Fruit fly (Drosophila melanogaster) whole organism, embryonic: ENCODE measurements around the gene mask.

Source experiments
- B-H1 ChIP-seq: fragments of 200-800 bp; sonication (Bioruptor generic); IDR thresholded peaks from 3 replicates; pipeline ENCODE4 v1.3.6; 2022; ENCODE audit warnings: missing biosample characterization, missing genetic modification characterization
- CG10462 ChIP-seq: fragments of 200-800 bp; sonication (Bioruptor generic); optimal IDR thresholded peaks from 2 replicates; lab custom pipeline; 2016; ENCODE audit warnings: missing biosample characterization, missing genetic modification characterization
- CG11093 ChIP-seq: fragments of 200-800 bp; sonication (Bioruptor generic); IDR thresholded peaks from 3 replicates; pipeline ENCODE4 v1.3.6; 2022; ENCODE audit warnings: missing biosample characterization, missing genetic modification characterization
- CG11247 ChIP-seq: fragments of 200-800 bp; sonication (Bioruptor generic); IDR thresholded peaks from 2 replicates; pipeline ENCODE4 v1.3.6; 2022; ENCODE audit warnings: missing biosample characterization, missing genetic modification characterization
- CG11456 ChIP-seq: fragments of 200-800 bp; sonication (Bioruptor generic); IDR thresholded peaks from 3 replicates; pipeline ENCODE4 v1.3.6; 2022; ENCODE audit warnings: missing biosample characterization, missing genetic modification characterization
- CG1233 ChIP-seq: fragments of 200-800 bp; sonication (Bioruptor generic); optimal IDR thresholded peaks from 4 replicates; lab custom pipeline; 2018; ENCODE audit warnings: missing biosample characterization, mild to moderate bottlenecking, missing genetic modification characterization
- CG12744 ChIP-seq: fragments of 200-800 bp; sonication (Bioruptor generic); optimal IDR thresholded peaks from 2 replicates; lab custom pipeline; 2016; ENCODE audit warnings: missing biosample characterization, missing genetic modification characterization
- CG14014 ChIP-seq: fragments of 200-800 bp; sonication (Bioruptor generic); IDR thresholded peaks from 2 replicates; pipeline ENCODE4 v1.3.6; 2022; ENCODE audit warnings: missing biosample characterization, missing genetic modification characterization
- CG14050 ChIP-seq: fragments of 200-800 bp; sonication (Bioruptor generic); IDR thresholded peaks from 3 replicates; pipeline ENCODE4 v1.3.6; 2022; ENCODE audit warnings: missing biosample characterization, missing genetic modification characterization
- CG15696 ChIP-seq: fragments of 200-800 bp; sonication (Bioruptor generic); optimal IDR thresholded peaks from 2 replicates; lab custom pipeline; 2019; ENCODE audit warnings: missing biosample characterization, mild to moderate bottlenecking, missing genetic modification characterization, moderate library complexity
- CG17612 ChIP-seq: fragments of 200-800 bp; sonication (Bioruptor generic); IDR thresholded peaks from 2 replicates; pipeline ENCODE4 v1.3.6; 2022; ENCODE audit warnings: missing biosample characterization, missing genetic modification characterization
- CG2120 ChIP-seq: fragments of 200-800 bp; sonication (Bioruptor generic); optimal IDR thresholded peaks from 3 replicates; lab custom pipeline; 2016; ENCODE audit warnings: missing biosample characterization, missing genetic modification characterization
- CG2129 ChIP-seq: fragments of 200-800 bp; sonication (Bioruptor generic); IDR thresholded peaks from 2 replicates; pipeline ENCODE4 v1.3.6; 2022; ENCODE audit warnings: missing biosample characterization, missing genetic modification characterization; ENCODE audit not compliant: partially characterized antibody
- CG2678 ChIP-seq: fragments of 200-800 bp; sonication (Bioruptor generic); optimal IDR thresholded peaks from 3 replicates; lab custom pipeline; 2019; ENCODE audit warnings: missing biosample characterization, mild to moderate bottlenecking, missing genetic modification characterization, moderate library complexity
- CG2712 ChIP-seq: fragments of 200-800 bp; optimal IDR thresholded peaks from 3 replicates; lab custom pipeline; 2019; ENCODE audit warnings: missing biosample characterization, mild to moderate bottlenecking, missing genetic modification characterization, moderate library complexity
- CG32772 ChIP-seq: fragments of 200-800 bp; sonication (Bioruptor generic); IDR thresholded peaks from 2 replicates; pipeline ENCODE4 v1.3.6; 2022; ENCODE audit warnings: missing biosample characterization, missing genetic modification characterization
- CG43689 ChIP-seq: fragments of 200-800 bp; sonication (Bioruptor generic); IDR thresholded peaks from 2 replicates; pipeline ENCODE4 v1.3.6; 2022; ENCODE audit warnings: missing biosample characterization, missing genetic modification characterization
- CG9932 ChIP-seq: fragments of 200-800 bp; sonication (Bioruptor generic); IDR thresholded peaks from 2 replicates; pipeline ENCODE4 v1.3.6; 2022; ENCODE audit warnings: missing biosample characterization, missing genetic modification characterization
- CTCF ChIP-seq: fragments of 200-800 bp; sonication (Bioruptor generic); optimal IDR thresholded peaks from 2 replicates; lab custom pipeline; 2017; ENCODE audit warnings: missing biosample characterization, mild to moderate bottlenecking, missing genetic modification characterization, moderate library complexity
- CkIIα-i1 ChIP-seq: fragments of 200-800 bp; sonication (Bioruptor generic); IDR thresholded peaks from 2 replicates; pipeline ENCODE4 v1.3.6; 2022; ENCODE audit warnings: missing biosample characterization, missing genetic modification characterization
- D ChIP-seq, 2 experiments: fragments of 200-800 bp in 1 of 2; fragments of >200 bp in 1 of 2; sonication (Bioruptor generic) in 1 of 2; optimal IDR thresholded peaks; 2 replicates in 1 of 2; 3 replicates in 1 of 2; lab custom pipeline; 2017; ENCODE audit warnings: mild to moderate bottlenecking in 1 of 2, missing biosample characterization in 1 of 2, missing genetic modification characterization in 1 of 2, missing genetic modification reagents in 1 of 2
- Lpt ChIP-seq: fragments of >200 bp; optimal IDR thresholded peaks from 2 replicates; lab custom pipeline; 2018; ENCODE audit warnings: missing biosample characterization, missing genetic modification characterization
- PHDP ChIP-seq: fragments of 200-800 bp; sonication (Bioruptor generic); optimal IDR thresholded peaks from 3 replicates; lab custom pipeline; 2018; ENCODE audit warnings: missing biosample characterization, mild to moderate bottlenecking, missing genetic modification characterization, moderate library complexity
- Rx ChIP-seq: fragments of 200-800 bp; sonication (Bioruptor generic); IDR thresholded peaks from 2 replicates; pipeline ENCODE4 v1.3.6; 2022; ENCODE audit warnings: missing biosample characterization, missing genetic modification characterization
- Xbp1 ChIP-seq: fragments of 200-800 bp; sonication (Bioruptor generic); optimal IDR thresholded peaks from 3 replicates; lab custom pipeline; 2016; ENCODE audit warnings: missing biosample characterization, mild to moderate bottlenecking, missing genetic modification characterization
- bab2 ChIP-seq: fragments of 200-800 bp; sonication (Bioruptor generic); optimal IDR thresholded peaks from 2 replicates; lab custom pipeline; 2016; ENCODE audit warnings: missing biosample characterization, missing genetic modification characterization
- bcd ChIP-seq: fragments of 200-800 bp; sonication (Bioruptor generic); optimal IDR thresholded peaks from 2 replicates; lab custom pipeline; 2017; ENCODE audit warnings: missing biosample characterization, mild to moderate bottlenecking, missing genetic modification characterization
- chinmo ChIP-seq: fragments of 200-800 bp; sonication (Bioruptor generic); IDR thresholded peaks from 4 replicates; pipeline ENCODE4 v1.3.6; 2022; ENCODE audit warnings: missing biosample characterization, missing genetic modification characterization; ENCODE audit not compliant: partially characterized antibody
- dmrt11E ChIP-seq: fragments of 200-800 bp; sonication (Bioruptor generic); optimal IDR thresholded peaks from 3 replicates; lab custom pipeline; 2018; ENCODE audit warnings: missing biosample characterization, mild to moderate bottlenecking, missing genetic modification characterization, moderate library complexity
- en ChIP-seq: fragments of 200-800 bp; sonication (Bioruptor generic); optimal IDR thresholded peaks from 2 replicates; lab custom pipeline; 2016; ENCODE audit warnings: missing biosample characterization, missing genetic modification characterization
- esg ChIP-seq: fragments of 200-800 bp; sonication (Bioruptor generic); conservative IDR thresholded peaks from 2 replicates; pipeline ENCODE4 v1.3.6; 2022; ENCODE audit warnings: missing biosample characterization, missing genetic modification characterization
- fd96Cb ChIP-seq: fragments of 200-800 bp; sonication (Bioruptor generic); optimal IDR thresholded peaks from 2 replicates; lab custom pipeline; 2018; ENCODE audit warnings: missing biosample characterization, mild to moderate bottlenecking, missing genetic modification characterization, moderate library complexity
- ftz-f1 ChIP-seq: fragments of 200-800 bp; sonication (Bioruptor generic); optimal IDR thresholded peaks from 2 replicates; lab custom pipeline; 2016; ENCODE audit warnings: missing biosample characterization, missing genetic modification characterization
- jing ChIP-seq: fragments of 200-800 bp; sonication (Bioruptor generic); optimal IDR thresholded peaks from 2 replicates; lab custom pipeline; 2018; ENCODE audit warnings: missing biosample characterization, mild to moderate bottlenecking, missing genetic modification characterization
- ken ChIP-seq: fragments of 200-800 bp; sonication (Bioruptor generic); IDR thresholded peaks from 3 replicates; pipeline ENCODE4 v1.3.6; 2022; ENCODE audit warnings: missing biosample characterization, missing genetic modification characterization
- luna ChIP-seq: fragments of 200-800 bp; sonication (Bioruptor generic); optimal IDR thresholded peaks from 2 replicates; lab custom pipeline; 2016; ENCODE audit warnings: missing biosample characterization, missing genetic modification characterization
- mld ChIP-seq: fragments of 200-800 bp; sonication (Bioruptor generic); IDR thresholded peaks from 3 replicates; pipeline ENCODE4 v1.3.6; 2022; ENCODE audit warnings: missing biosample characterization, missing genetic modification characterization; ENCODE audit not compliant: partially characterized antibody
- nerfin-1 ChIP-seq: fragments of 200-800 bp; sonication (Bioruptor generic); optimal IDR thresholded peaks from 3 replicates; lab custom pipeline; 2019; ENCODE audit warnings: missing biosample characterization, mild to moderate bottlenecking, missing genetic modification characterization, moderate library complexity
- nerfin-2 ChIP-seq: fragments of 200-800 bp; sonication (Bioruptor generic); IDR thresholded peaks from 2 replicates; pipeline ENCODE4 v1.3.6; 2022; ENCODE audit warnings: missing biosample characterization, missing genetic modification characterization; ENCODE audit not compliant: partially characterized antibody
- nom ChIP-seq: fragments of 200-800 bp; sonication (Bioruptor generic); optimal IDR thresholded peaks from 2 replicates; lab custom pipeline; 2017; ENCODE audit warnings: missing biosample characterization, missing genetic modification characterization, mild to moderate bottlenecking, moderate library complexity, missing genetic modification reagents
- pan ChIP-seq, 4 experiments: fragments of >200 bp in 3 of 4; fragments of 200-800 bp in 1 of 4; sonication (Bioruptor generic) in 1 of 4; optimal IDR thresholded peaks in 3 of 4; IDR thresholded peaks in 1 of 4; 2 replicates each; pipeline versions ENCODE4 v1.3.6 to Lab custom; 2017 to 2022; ENCODE audit warnings: missing biosample characterization in 2 of 4, missing genetic modification characterization in 2 of 4, mixed read lengths in 1 of 4
- pfk ChIP-seq: fragments of 200-800 bp; sonication (Bioruptor generic); optimal IDR thresholded peaks from 2 replicates; lab custom pipeline; 2018; ENCODE audit warnings: missing biosample characterization, mild to moderate bottlenecking, missing genetic modification characterization, moderate library complexity
- schlank ChIP-seq: fragments of 200-800 bp; sonication (Bioruptor generic); optimal IDR thresholded peaks from 2 replicates; lab custom pipeline; 2018; ENCODE audit warnings: missing biosample characterization, mild to moderate bottlenecking, missing genetic modification characterization
- sima ChIP-seq: fragments of 200-800 bp; sonication (Bioruptor generic); optimal IDR thresholded peaks from 2 replicates; lab custom pipeline; 2016; ENCODE audit warnings: missing biosample characterization, missing genetic modification characterization
- sna ChIP-seq: fragments of 200-800 bp; sonication (Bioruptor generic); IDR thresholded peaks from 2 replicates; pipeline ENCODE4 v1.3.6; 2022; ENCODE audit warnings: missing biosample characterization, missing genetic modification characterization; ENCODE audit not compliant: partially characterized antibody
- tap ChIP-seq: fragments of 200-800 bp; optimal IDR thresholded peaks from 3 replicates; lab custom pipeline; 2019; ENCODE audit warnings: missing biosample characterization, mild to moderate bottlenecking, missing genetic modification characterization, moderate library complexity
- tll ChIP-seq, 2 experiments: fragments of 200-800 bp in 1 of 2; fragments of >200 bp in 1 of 2; sonication (Bioruptor generic) in 1 of 2; optimal IDR thresholded peaks; 2 replicates each; lab custom pipeline; 2017 to 2019; ENCODE audit warnings: missing biosample characterization in 2 of 2, missing genetic modification characterization in 2 of 2, mild to moderate bottlenecking in 1 of 2, moderate library complexity in 1 of 2
- tx ChIP-seq: fragments of 200-800 bp; sonication (Bioruptor generic); optimal IDR thresholded peaks from 2 replicates; lab custom pipeline; 2016; ENCODE audit warnings: missing biosample characterization, missing genetic modification characterization

The mask gene

DNA sequence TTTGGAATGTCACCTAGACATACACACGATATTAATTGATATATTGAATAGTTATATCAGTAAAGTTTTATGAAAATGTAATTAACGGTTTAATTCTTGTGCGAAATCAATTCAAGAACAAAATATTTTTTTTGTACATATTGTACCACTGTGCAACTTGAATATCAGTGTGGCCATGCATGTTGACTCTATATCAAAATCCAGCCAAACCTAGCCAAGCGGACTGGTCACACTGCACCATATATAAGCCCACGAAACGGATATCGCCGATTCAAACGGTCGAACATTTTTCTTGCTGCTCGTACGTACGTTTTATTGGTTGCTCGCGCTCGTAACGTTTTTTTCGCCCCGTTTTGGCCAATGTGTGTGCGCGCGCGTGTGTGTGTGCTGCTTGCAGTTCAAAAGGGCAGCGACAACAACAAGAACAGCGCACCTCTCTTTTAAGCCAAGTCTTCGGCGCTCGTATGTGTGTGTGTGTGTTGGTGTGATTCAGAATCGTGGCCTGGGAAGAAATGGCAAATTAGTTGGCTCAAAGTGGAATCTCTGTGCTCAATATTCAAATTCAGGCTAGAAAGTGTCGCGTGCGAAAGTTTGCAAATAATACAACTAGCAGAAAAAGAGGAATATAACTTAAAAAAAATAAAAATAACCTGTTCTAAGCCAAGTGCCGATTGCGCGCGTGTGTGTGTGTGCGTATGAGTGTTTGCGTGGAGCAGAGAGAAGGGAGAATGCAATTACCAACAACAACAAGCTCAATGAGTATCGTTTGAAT is 64.6 kb downstream of the mask start, which contains the start of gene crb (continued):
- TF ChIP-seq CkIIα-i1 (GFP tag; lab: Robert Waterston, UW), result no peak
- no peak for TF ChIP-seq CTCF (GFP tag; lab: Kevin White, UChicago)
- TF ChIP-seq B-H1 (GFP tag; lab: Robert Waterston, UW), result peak; percentile 18; the same call in 1 of the 3 replicates
- TF ChIP-seq tll (GFP tag; optimal IDR thresholded peaks at IDR 0.05; lab: Kevin White, UChicago), result no peak
- TF ChIP-seq CG2712, result peak; percentile 60
- TF ChIP-seq pfk, result no peak
- TF ChIP-seq en (GFP tag; lab: Kevin White, UChicago), result no peak
- no peak for TF ChIP-seq CG32772 (GFP tag; lab: Robert Waterston, UW)
- TF ChIP-seq CG11093 (GFP tag; lab: Robert Waterston, UW), result no peak
- TF ChIP-seq Xbp1 (GFP tag; lab: Kevin White, UChicago), result peak; percentile 49
- TF ChIP-seq CG9932 (GFP tag; lab: Robert Waterston, UW), result peak; percentile 63; the same call in 1 of the 2 replicates
- 0 out of 2 replicates have a peak, but pooled peaks have one; percentile 12 for TF ChIP-seq sna (GFP tag; lab: Robert Waterston, UW)
- peak; percentile 31 for TF ChIP-seq nom (GFP tag; lab: Kevin White, UChicago)
- peak; percentile 85 for TF ChIP-seq chinmo (GFP tag; lab: Robert Waterston, UW)
- TF ChIP-seq pan (optimal IDR thresholded peaks at IDR 0.05; lab: Kevin White, UChicago), result no peak
- TF ChIP-seq pan (GFP tag; optimal IDR thresholded peaks at IDR 0.05 in 1 of 2, IDR thresholded peaks at IDR 0.05 in 1 of 2), result peak in 1 of 2 experiments; percentile 44
- TF ChIP-seq tx (GFP tag; lab: Kevin White, UChicago), result no peak
- TF ChIP-seq nerfin-1 (tag; lab: Kevin White, UChicago), result peak; percentile 46
- no peak for TF ChIP-seq CG43689 (GFP tag; lab: Robert Waterston, UW)
- peak; percentile 55 for TF ChIP-seq CG12744 (GFP tag; lab: Kevin White, UChicago)
- TF ChIP-seq Rx (GFP tag; lab: Robert Waterston, UW), result no peak
- peak; percentile 10 for TF ChIP-seq schlank
- TF ChIP-seq dmrt11E (tag; lab: Kevin White, UChicago), result peak; percentile 39
- no peak for TF ChIP-seq mld (GFP tag; lab: Robert Waterston, UW)
- no peak for TF ChIP-seq fd96Cb (tag; lab: Kevin White, UChicago)
- peak; percentile 0 for TF ChIP-seq CG10462
- peak; percentile 37; the same call in 1 of the 2 replicates for TF ChIP-seq nerfin-2
- peak; percentile 22 for TF ChIP-seq bcd
- no peak for TF ChIP-seq CG17612 (GFP tag; lab: Robert Waterston, UW)
- no peak for TF ChIP-seq Lpt (GFP tag; lab: Kevin White, UChicago)
- no peak for TF ChIP-seq jing (GFP tag; lab: Kevin White, UChicago)
- TF ChIP-seq CG14050 (GFP tag; lab: Robert Waterston, UW), result 0 out of 3 replicates have a peak, but pooled peaks have one; percentile 24
- TF ChIP-seq esg (GFP tag; lab: Robert Waterston, UW), result no peak
- TF ChIP-seq D (optimal IDR thresholded peaks at IDR 0.05; lab: Kevin White, UChicago), result no peak
- TF ChIP-seq D (GFP tag; optimal IDR thresholded peaks at IDR 0.05; lab: Kevin White, UChicago), result no peak
- 0 out of 3 replicates have a peak, but pooled peaks have one; percentile 43 for TF ChIP-seq CG11456
- TF ChIP-seq luna, result no peak
- peak; percentile 7; the same call in 1 of the 3 replicates for TF ChIP-seq ken
- no peak for TF ChIP-seq tap (tag; lab: Kevin White, UChicago)
- TF ChIP-seq ftz-f1 (GFP tag; lab: Kevin White, UChicago), result peak; percentile 45
- TF ChIP-seq CG11247 (GFP tag; lab: Robert Waterston, UW), result peak; percentile 39; the same call in 1 of the 2 replicates
- TF ChIP-seq CG14014 (GFP tag; lab: Robert Waterston, UW), result no peak
- peak; percentile 4 for TF ChIP-seq CG15696 (tag; lab: Kevin White, UChicago)
- no peak for TF ChIP-seq bab2
- peak; percentile 50 for TF ChIP-seq CG1233 (GFP tag; lab: Kevin White, UChicago)
- no peak for TF ChIP-seq CG2129 (GFP tag; lab: Robert Waterston, UW)
- TF ChIP-seq CG2120 (GFP tag; lab: Kevin White, UChicago), result peak; percentile 63
- peak; percentile 54 for TF ChIP-seq CG2678
- TF ChIP-seq PHDP (tag; lab: Kevin White, UChicago), result peak; percentile 31
- TF ChIP-seq sima (GFP tag; lab: Kevin White, UChicago), result no peak
